Fruit fly (Drosophila melanogaster) whole organism, embryonic: ENCODE results near the gene CG6126.

Experiments used
- Atf-2 ChIP-seq: fragments of 200-800 bp; sonication (Bioruptor generic); optimal IDR thresholded peaks from 2 replicates; lab custom pipeline; 2016; ENCODE audit warnings: missing biosample characterization, missing genetic modification characterization
- CG13123 ChIP-seq: fragments of 200-800 bp; sonication (Bioruptor generic); optimal IDR thresholded peaks from 2 replicates; lab custom pipeline; 2016; ENCODE audit warnings: missing biosample characterization, missing genetic modification characterization
- CG13296 ChIP-seq: fragments of 200-800 bp; sonication (Bioruptor generic); optimal IDR thresholded peaks from 3 replicates; lab custom pipeline; 2018; ENCODE audit warnings: missing biosample characterization, mild to moderate bottlenecking, missing genetic modification characterization
- CG14860 ChIP-seq: fragments of 200-800 bp; sonication (Bioruptor generic); IDR thresholded peaks from 3 replicates; pipeline ENCODE4 v1.3.6; 2022; ENCODE audit warnings: missing biosample characterization, missing genetic modification characterization; ENCODE audit not compliant: partially characterized antibody
- CG30020 ChIP-seq: fragments of 200-800 bp; optimal IDR thresholded peaks from 2 replicates; lab custom pipeline; 2019; ENCODE audit warnings: missing biosample characterization, mild to moderate bottlenecking, missing genetic modification characterization, moderate library complexity
- Dref ChIP-seq: fragments of 200-800 bp; sonication (Bioruptor generic); IDR thresholded peaks from 2 replicates; pipeline ENCODE4 v1.3.6; 2022; ENCODE audit warnings: missing biosample characterization, missing genetic modification characterization
- Ets65A ChIP-seq: fragments of 200-800 bp; sonication (Bioruptor generic); peaks from one replicate; lab custom pipeline; 2016; ENCODE audit warnings: missing biosample characterization, missing genetic modification characterization
- Six4 ChIP-seq: fragments of 200-800 bp; sonication (Bioruptor generic); optimal IDR thresholded peaks from 2 replicates; lab custom pipeline; 2016; ENCODE audit warnings: missing biosample characterization, missing genetic modification characterization
- dmrt99B ChIP-seq: fragments of 200-800 bp; sonication (Bioruptor generic); optimal IDR thresholded peaks from 2 replicates; lab custom pipeline; 2018; ENCODE audit warnings: missing biosample characterization, mild to moderate bottlenecking, missing genetic modification characterization, moderate library complexity
- ftz-f1 ChIP-seq: fragments of 200-800 bp; sonication (Bioruptor generic); optimal IDR thresholded peaks from 2 replicates; lab custom pipeline; 2016; ENCODE audit warnings: missing biosample characterization, missing genetic modification characterization
- kay ChIP-seq: fragments of 200-800 bp; sonication (Bioruptor generic); optimal IDR thresholded peaks from 2 replicates; lab custom pipeline; 2016; ENCODE audit warnings: missing biosample characterization, missing genetic modification characterization
- mam ChIP-seq: fragments of 200-800 bp; sonication (Bioruptor generic); optimal IDR thresholded peaks from 3 replicates; lab custom pipeline; 2016; ENCODE audit warnings: missing biosample characterization, missing genetic modification characterization
- otp ChIP-seq: fragments of 200-800 bp; sonication (Bioruptor generic); IDR thresholded peaks from 3 replicates; pipeline ENCODE4, ENCODE4 v1.3.6; 2022; ENCODE audit warnings: missing biosample characterization, missing genetic modification characterization
- rib ChIP-seq: fragments of 200-800 bp; sonication (Bioruptor generic); IDR thresholded peaks from 2 replicates; pipeline ENCODE4 v1.3.6; 2022; ENCODE audit warnings: missing biosample characterization, missing genetic modification characterization

DNA sequence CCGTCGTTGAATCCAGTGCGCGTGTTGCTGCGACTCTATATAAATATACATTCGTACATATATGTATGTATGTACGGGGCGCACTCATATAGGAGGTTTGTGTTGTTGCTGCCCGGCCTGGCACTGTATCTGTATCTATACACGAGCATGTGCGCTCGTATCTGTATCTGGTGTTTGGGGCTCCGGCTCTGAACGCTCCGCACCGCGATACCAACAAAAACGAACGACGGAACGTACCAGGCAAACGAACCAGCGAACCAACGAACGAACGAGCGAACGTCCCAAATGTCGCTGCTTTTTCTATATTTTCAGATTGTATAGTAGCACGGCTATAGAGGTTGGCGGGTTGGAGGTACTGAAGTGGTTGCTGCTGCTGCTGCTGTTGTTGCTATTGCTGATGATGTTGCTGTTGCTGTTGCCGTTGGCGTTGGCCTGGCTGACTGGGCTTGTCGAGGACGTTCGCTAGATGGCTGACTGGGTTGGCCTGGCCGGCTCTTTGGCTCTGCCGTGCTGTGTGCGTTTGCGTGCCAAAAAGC lies 4.3 kb upstream of the CG6126 start:
- TF ChIP-seq CG30020 (tag; lab: Kevin White, UChicago) (no peak), Ets65A (GFP tag; lab: Kevin White, UChicago) (no peak), ftz-f1 (GFP tag; lab: Kevin White, UChicago) (peak; percentile 94), Atf-2 (no peak), CG14860 (GFP tag; lab: Robert Waterston, UW) (no peak), kay (no peak), Dref (peak; percentile 28; the same call in 1 of the 2 replicates), CG13296 (GFP tag; lab: Kevin White, UChicago) (peak; percentile 37), rib (GFP tag; lab: Robert Waterston, UW) (peak; percentile 75; the same call in 1 of the 2 replicates), mam (no peak), dmrt99B (tag; lab: Kevin White, UChicago) (peak; percentile 7), CG13123 (GFP tag; lab: Kevin White, UChicago) (no peak), Six4 (GFP tag; lab: Kevin White, UChicago) (no peak), otp (GFP tag; lab: Robert Waterston, UW) (no peak)
